Fruit fly (Drosophila melanogaster) whole organism, embryonic: ENCODE results near the gene PIP82.

Experiments
- CG11093 ChIP-seq: fragments of 200-800 bp; sonication (Bioruptor generic); IDR thresholded peaks from 3 replicates; pipeline ENCODE4 v1.3.6; 2022; ENCODE audit warnings: missing biosample characterization, missing genetic modification characterization
- CG12071 ChIP-seq: fragments of 200-800 bp; sonication (Bioruptor generic); optimal IDR thresholded peaks from 3 replicates; lab custom pipeline; 2018; ENCODE audit warnings: missing biosample characterization, mild to moderate bottlenecking, missing genetic modification characterization
- CG13424 ChIP-seq: fragments of 200-800 bp; sonication (Bioruptor generic); optimal IDR thresholded peaks from 2 replicates; lab custom pipeline; 2019; ENCODE audit warnings: missing biosample characterization, mild to moderate bottlenecking, missing genetic modification characterization, moderate library complexity
- CG14014 ChIP-seq: fragments of 200-800 bp; sonication (Bioruptor generic); IDR thresholded peaks from 2 replicates; pipeline ENCODE4 v1.3.6; 2022; ENCODE audit warnings: missing biosample characterization, missing genetic modification characterization
- CG14050 ChIP-seq: fragments of 200-800 bp; sonication (Bioruptor generic); IDR thresholded peaks from 3 replicates; pipeline ENCODE4 v1.3.6; 2022; ENCODE audit warnings: missing biosample characterization, missing genetic modification characterization
- CG14860 ChIP-seq: fragments of 200-800 bp; sonication (Bioruptor generic); IDR thresholded peaks from 3 replicates; pipeline ENCODE4 v1.3.6; 2022; ENCODE audit warnings: missing biosample characterization, missing genetic modification characterization; ENCODE audit not compliant: partially characterized antibody
- CG15514 ChIP-seq: fragments of 200-800 bp; sonication (Bioruptor generic); optimal IDR thresholded peaks from 3 replicates; lab custom pipeline; 2017; ENCODE audit warnings: missing biosample characterization, missing genetic modification characterization, mild to moderate bottlenecking, moderate library complexity, missing genetic modification reagents
- CG1603 ChIP-seq: fragments of 200-800 bp; sonication (Bioruptor generic); optimal IDR thresholded peaks from 2 replicates; lab custom pipeline; 2019; ENCODE audit warnings: missing biosample characterization, mild to moderate bottlenecking, missing genetic modification characterization, moderate library complexity
- CG16779 ChIP-seq: fragments of 200-800 bp; sonication (Bioruptor generic); IDR thresholded peaks from 2 replicates; pipeline ENCODE4 v1.3.6; 2022; ENCODE audit warnings: missing biosample characterization, missing genetic modification characterization
- CG17359 ChIP-seq: fragments of 200-800 bp; sonication (Bioruptor generic); optimal IDR thresholded peaks from 3 replicates; lab custom pipeline; 2018; ENCODE audit warnings: missing biosample characterization, mild to moderate bottlenecking, missing genetic modification characterization, moderate library complexity
- CG17612 ChIP-seq: fragments of 200-800 bp; sonication (Bioruptor generic); IDR thresholded peaks from 2 replicates; pipeline ENCODE4 v1.3.6; 2022; ENCODE audit warnings: missing biosample characterization, missing genetic modification characterization
- CG2678 ChIP-seq: fragments of 200-800 bp; sonication (Bioruptor generic); optimal IDR thresholded peaks from 3 replicates; lab custom pipeline; 2019; ENCODE audit warnings: missing biosample characterization, mild to moderate bottlenecking, missing genetic modification characterization, moderate library complexity
- CG3407 ChIP-seq: fragments of 200-800 bp; sonication (Bioruptor generic); optimal IDR thresholded peaks from 2 replicates; lab custom pipeline; 2018; ENCODE audit warnings: missing biosample characterization, mild to moderate bottlenecking, missing genetic modification characterization
- CG3847 ChIP-seq: fragments of 200-800 bp; sonication (Bioruptor generic); IDR thresholded peaks from 2 replicates; pipeline ENCODE4 v1.3.6; 2022; ENCODE audit warnings: missing biosample characterization, missing genetic modification characterization
- CG8290 ChIP-seq, 3 experiments: fragments of 200-800 bp; sonication (Bioruptor generic); optimal IDR thresholded peaks; 2 replicates each; lab custom pipeline; 2016 to 2019; ENCODE audit warnings: missing biosample characterization in 3 of 3, missing genetic modification characterization in 3 of 3, mild to moderate bottlenecking in 2 of 3, moderate library complexity in 1 of 3
- CG9437 ChIP-seq: fragments of 200-800 bp; sonication (Bioruptor generic); optimal IDR thresholded peaks from 2 replicates; lab custom pipeline; 2018; ENCODE audit warnings: missing biosample characterization, mild to moderate bottlenecking, missing genetic modification characterization
- CG9932 ChIP-seq: fragments of 200-800 bp; sonication (Bioruptor generic); IDR thresholded peaks from 2 replicates; pipeline ENCODE4 v1.3.6; 2022; ENCODE audit warnings: missing biosample characterization, missing genetic modification characterization
- CrebB ChIP-seq: fragments of 200-800 bp; sonication (Bioruptor generic); optimal IDR thresholded peaks from 3 replicates; lab custom pipeline; 2018; ENCODE audit warnings: missing biosample characterization, mild to moderate bottlenecking, missing genetic modification characterization
- D19A ChIP-seq: fragments of 200-800 bp; optimal IDR thresholded peaks from 3 replicates; lab custom pipeline; 2019; ENCODE audit warnings: missing biosample characterization, mild to moderate bottlenecking, missing genetic modification characterization, moderate library complexity
- Dad ChIP-seq: fragments of 200-800 bp; sonication (Bioruptor generic); optimal IDR thresholded peaks from 3 replicates; lab custom pipeline; 2016; ENCODE audit warnings: missing biosample characterization, missing genetic modification characterization
- Fer1 ChIP-seq: fragments of 200-800 bp; sonication (Bioruptor generic); optimal IDR thresholded peaks from 2 replicates; lab custom pipeline; 2017; ENCODE audit warnings: missing biosample characterization, mild to moderate bottlenecking, missing genetic modification characterization
- Hr78 ChIP-seq, 2 experiments: fragments of 200-800 bp in 1 of 2; fragments of >200 bp in 1 of 2; sonication (Bioruptor generic) in 1 of 2; optimal IDR thresholded peaks; 2 replicates each; lab custom pipeline; 2017 to 2019; ENCODE audit warnings: missing biosample characterization in 2 of 2, missing genetic modification characterization in 2 of 2, mild to moderate bottlenecking in 1 of 2, moderate library complexity in 1 of 2
- Hsf ChIP-seq: fragments of 200-800 bp; sonication (Bioruptor generic); optimal IDR thresholded peaks from 3 replicates; lab custom pipeline; 2016; ENCODE audit warnings: missing biosample characterization, missing genetic modification characterization
- Mrtf ChIP-seq: fragments of 200-800 bp; sonication (Bioruptor generic); IDR thresholded peaks from 3 replicates; pipeline ENCODE4 v1.3.6; 2022; ENCODE audit warnings: missing biosample characterization, missing genetic modification characterization
- Optix ChIP-seq: fragments of 200-800 bp; sonication (Bioruptor generic); IDR thresholded peaks from 3 replicates; pipeline ENCODE4 v1.3.6; 2022; ENCODE audit warnings: missing biosample characterization, missing genetic modification characterization
- Pdp1 ChIP-seq, 2 experiments: fragments of 200-800 bp; sonication (Bioruptor generic); optimal IDR thresholded peaks; 3 replicates each; lab custom pipeline; 2016; ENCODE audit warnings: missing biosample characterization in 2 of 2, missing genetic modification characterization in 2 of 2, mild to moderate bottlenecking in 1 of 2, moderate library complexity in 1 of 2
- Rfx ChIP-seq: fragments of 200-800 bp; sonication (Bioruptor generic); IDR thresholded peaks from 2 replicates; pipeline ENCODE4 v1.3.6; 2022; ENCODE audit warnings: missing biosample characterization, missing genetic modification characterization
- Side ChIP-seq: fragments of 200-800 bp; sonication (Bioruptor generic); optimal IDR thresholded peaks from 2 replicates; lab custom pipeline; 2016; ENCODE audit warnings: missing biosample characterization, missing genetic modification characterization
- Sin3A ChIP-seq: fragments of >200 bp; optimal IDR thresholded peaks from 2 replicates; lab custom pipeline; 2018
- ac ChIP-seq: fragments of 200-800 bp; sonication (Bioruptor generic); optimal IDR thresholded peaks from 3 replicates; lab custom pipeline; 2017; ENCODE audit warnings: missing biosample characterization, mild to moderate bottlenecking, missing genetic modification characterization
- bsh ChIP-seq, 2 experiments: fragments of 200-800 bp; sonication (Bioruptor generic); optimal IDR thresholded peaks; 2 replicates each; lab custom pipeline; 2017 to 2018; ENCODE audit warnings: mild to moderate bottlenecking in 2 of 2, missing biosample characterization in 2 of 2, missing genetic modification characterization in 2 of 2, moderate library complexity in 1 of 2
- chm ChIP-seq: fragments of 200-800 bp; sonication (Bioruptor generic); IDR thresholded peaks from 2 replicates; pipeline ENCODE4 v1.3.6; 2022; ENCODE audit warnings: missing biosample characterization, missing genetic modification characterization
- chn ChIP-seq: fragments of 200-800 bp; sonication (Bioruptor generic); optimal IDR thresholded peaks from 2 replicates; lab custom pipeline; 2016; ENCODE audit warnings: missing biosample characterization, missing genetic modification characterization
- crc ChIP-seq: fragments of 200-800 bp; sonication (Bioruptor generic); optimal IDR thresholded peaks from 2 replicates; lab custom pipeline; 2016; ENCODE audit warnings: missing biosample characterization, missing genetic modification characterization
- da ChIP-seq: fragments of 200-800 bp; sonication (Bioruptor generic); optimal IDR thresholded peaks from 2 replicates; lab custom pipeline; 2016; ENCODE audit warnings: missing biosample characterization, missing genetic modification characterization
- dmrt99B ChIP-seq: fragments of 200-800 bp; sonication (Bioruptor generic); optimal IDR thresholded peaks from 2 replicates; lab custom pipeline; 2018; ENCODE audit warnings: missing biosample characterization, mild to moderate bottlenecking, missing genetic modification characterization, moderate library complexity
- dysf ChIP-seq: fragments of 200-800 bp; sonication (Bioruptor generic); IDR thresholded peaks from 3 replicates; pipeline ENCODE4 v1.3.6; 2022; ENCODE audit warnings: missing biosample characterization, missing genetic modification characterization
- en ChIP-seq: fragments of 200-800 bp; sonication (Bioruptor generic); optimal IDR thresholded peaks from 2 replicates; lab custom pipeline; 2016; ENCODE audit warnings: missing biosample characterization, missing genetic modification characterization
- gce ChIP-seq: fragments of 200-800 bp; sonication (Bioruptor generic); IDR thresholded peaks from 3 replicates; pipeline ENCODE4 v1.3.6; 2022; ENCODE audit warnings: missing biosample characterization, missing genetic modification characterization
- grau ChIP-seq: fragments of 200-800 bp; optimal IDR thresholded peaks from 3 replicates; lab custom pipeline; 2019; ENCODE audit warnings: missing biosample characterization, mild to moderate bottlenecking, missing genetic modification characterization, moderate library complexity
- lab ChIP-seq: fragments of 200-800 bp; sonication (Bioruptor generic); optimal IDR thresholded peaks from 3 replicates; lab custom pipeline; 2017; ENCODE audit warnings: missing biosample characterization, missing genetic modification characterization, mild to moderate bottlenecking, moderate library complexity, missing genetic modification reagents
- lbe ChIP-seq: fragments of 200-800 bp; sonication (Bioruptor generic); optimal IDR thresholded peaks from 2 replicates; lab custom pipeline; 2016; ENCODE audit warnings: missing biosample characterization, mild to moderate bottlenecking, missing genetic modification characterization
- lola ChIP-seq, 3 experiments: fragments of >200 bp in 2 of 3; fragments of 200-800 bp in 1 of 3; sonication (Bioruptor generic) in 1 of 3; optimal IDR thresholded peaks; 2 replicates each; lab custom pipeline; 2017 to 2019; ENCODE audit warnings: missing biosample characterization in 3 of 3, missing genetic modification characterization in 3 of 3, mild to moderate bottlenecking in 1 of 3, moderate library complexity in 1 of 3
- luna ChIP-seq: fragments of 200-800 bp; sonication (Bioruptor generic); optimal IDR thresholded peaks from 2 replicates; lab custom pipeline; 2016; ENCODE audit warnings: missing biosample characterization, missing genetic modification characterization
- repo ChIP-seq: fragments of 200-800 bp; sonication (Bioruptor generic); optimal IDR thresholded peaks from 2 replicates; lab custom pipeline; 2016; ENCODE audit warnings: missing biosample characterization, missing genetic modification characterization
- sens-2 ChIP-seq: fragments of 200-800 bp; sonication (Bioruptor generic); IDR thresholded peaks from 2 replicates; pipeline ENCODE4 v1.3.6; 2022; ENCODE audit warnings: missing biosample characterization, missing genetic modification characterization
- sima ChIP-seq: fragments of 200-800 bp; sonication (Bioruptor generic); optimal IDR thresholded peaks from 2 replicates; lab custom pipeline; 2016; ENCODE audit warnings: missing biosample characterization, missing genetic modification characterization
- stwl ChIP-seq: fragments of 200-800 bp; sonication (Bioruptor generic); optimal IDR thresholded peaks from 3 replicates; lab custom pipeline; 2018; ENCODE audit warnings: missing biosample characterization, mild to moderate bottlenecking, missing genetic modification characterization, moderate library complexity
- tap ChIP-seq: fragments of 200-800 bp; optimal IDR thresholded peaks from 3 replicates; lab custom pipeline; 2019; ENCODE audit warnings: missing biosample characterization, mild to moderate bottlenecking, missing genetic modification characterization, moderate library complexity

The PIP82 gene

dm6 chrX:8538182-8538581 is 8.7 kb upstream of the PIP82 start (continued):
- peak; percentile 47; the same call in 1 of the 3 replicates for TF ChIP-seq CG11093 (GFP tag; lab: Robert Waterston, UW)
- TF ChIP-seq grau (tag; lab: Kevin White, UChicago) = peak; percentile 67
- no peak for TF ChIP-seq CG14860 (GFP tag; lab: Robert Waterston, UW)
- no peak for TF ChIP-seq luna (GFP tag; lab: Kevin White, UChicago)
- TF ChIP-seq stwl (tag; lab: Kevin White, UChicago) = no peak
- TF ChIP-seq Fer1 (GFP tag; lab: Kevin White, UChicago) = peak; percentile 68
- peak; percentile 42; the same call in 1 of the 2 replicates for TF ChIP-seq CG14014 (GFP tag; lab: Robert Waterston, UW)
- 0 out of 2 replicates have a peak, but pooled peaks have one; percentile 46 for TF ChIP-seq chm
- peak; percentile 40 for TF ChIP-seq chn (GFP tag; lab: Kevin White, UChicago)
- TF ChIP-seq CG17359 = peak; percentile 73
- peak; percentile 38 for TF ChIP-seq CG15514 (GFP tag; lab: Kevin White, UChicago)
- 0 out of 2 replicates have a peak, but pooled peaks have one; percentile 7 for TF ChIP-seq CG17612 (GFP tag; lab: Robert Waterston, UW)
- TF ChIP-seq CrebB (tag; lab: Kevin White, UChicago) = peak; percentile 32
- TF ChIP-seq CG3407 (GFP tag; lab: Kevin White, UChicago) = no peak
- peak; percentile 54 for TF ChIP-seq D19A (tag; lab: Kevin White, UChicago)
- TF ChIP-seq lola (GFP tag; optimal IDR thresholded peaks at IDR 0.05; lab: Kevin White, UChicago) = peak in 1 of 3 experiments; percentile 41
- TF ChIP-seq sima (GFP tag; lab: Kevin White, UChicago) = peak; percentile 13
- peak in 1 of 2 experiments; percentile 4 for TF ChIP-seq Hr78 (GFP tag; optimal IDR thresholded peaks at IDR 0.05; lab: Kevin White, UChicago)
- TF ChIP-seq en = peak; percentile 53
- peak in 1 of 2 experiments; percentile 79 for TF ChIP-seq bsh (GFP tag; optimal IDR thresholded peaks at IDR 0.05; lab: Kevin White, UChicago)
- peak; percentile 48 for TF ChIP-seq CG8290 (GFP tag; optimal IDR thresholded peaks at IDR 0.05; lab: Kevin White, UChicago)
- TF ChIP-seq CG8290 (tag; optimal IDR thresholded peaks at IDR 0.05; lab: Kevin White, UChicago) = peak in 1 of 2 experiments; percentile 66
- 0 out of 2 replicates have a peak, but pooled peaks have one; percentile 11 for TF ChIP-seq sens-2 (GFP tag; lab: Robert Waterston, UW)
- TF ChIP-seq CG14050 (GFP tag; lab: Robert Waterston, UW) = peak; percentile 45; the same call in 1 of the 3 replicates
- peak; percentile 68 for TF ChIP-seq CG13424 (tag; lab: Kevin White, UChicago)
- TF ChIP-seq repo (GFP tag; lab: Kevin White, UChicago) = no peak
- TF ChIP-seq Hsf (GFP tag; lab: Kevin White, UChicago) = peak; percentile 56
- TF ChIP-seq CG12071 (GFP tag; lab: Kevin White, UChicago) = peak; percentile 29

dm6 chrX:8536649-8537048 is 7.2 kb upstream of the PIP82 start:
- TF ChIP-seq lbe (GFP tag; lab: Kevin White, UChicago) = no peak
- no peak for TF ChIP-seq CG16779 (GFP tag; lab: Robert Waterston, UW)
- TF ChIP-seq Sin3A (lab: Kevin White, UChicago) = no peak
- TF ChIP-seq CG9437 = no peak
- no peak for TF ChIP-seq Dad (GFP tag; lab: Kevin White, UChicago)
- TF ChIP-seq gce (GFP tag; lab: Robert Waterston, UW) = 0 out of 3 replicates have a peak, but pooled peaks have one; percentile 47
- TF ChIP-seq CG9932 (GFP tag; lab: Robert Waterston, UW) = peak; percentile 50; the same call in 1 of the 2 replicates
- TF ChIP-seq lab (GFP tag; lab: Kevin White, UChicago) = peak; percentile 56
- peak; percentile 34 for TF ChIP-seq CG1603 (tag; lab: Kevin White, UChicago)
- peak; percentile 25 to 46 for TF ChIP-seq Pdp1 (GFP tag; optimal IDR thresholded peaks at IDR 0.05; lab: Kevin White, UChicago)
- peak; percentile 58; the same call in 2 of the 3 replicates for TF ChIP-seq Mrtf (GFP tag; lab: Robert Waterston, UW)
- peak; percentile 61 for TF ChIP-seq dmrt99B (tag; lab: Kevin White, UChicago)
- peak; percentile 59 for TF ChIP-seq Rfx
- TF ChIP-seq CG3847 (GFP tag; lab: Robert Waterston, UW) = 0 out of 2 replicates have a peak, but pooled peaks have one; percentile 25
- TF ChIP-seq Optix (GFP tag; lab: Robert Waterston, UW) = no peak
- 0 out of 3 replicates have a peak, but pooled peaks have one; percentile 49 for TF ChIP-seq dysf (GFP tag; lab: Robert Waterston, UW)
- peak; percentile 23 for TF ChIP-seq Side (GFP tag; lab: Kevin White, UChicago)
- TF ChIP-seq CG2678 = peak; percentile 61
- TF ChIP-seq da (GFP tag; lab: Kevin White, UChicago) = no peak
- peak; percentile 4 for TF ChIP-seq crc
- peak; percentile 27 for TF ChIP-seq CG17359
- no peak for TF ChIP-seq ac (GFP tag; lab: Kevin White, UChicago)
- TF ChIP-seq tap = no peak
